Fruit fly (Drosophila melanogaster) whole organism, prepupa: ENCODE results near the gene beta-PheRS.

ENCODE experiments used
- Blimp-1 ChIP-seq: fragments of 200-800 bp; sonication (Bioruptor generic); optimal IDR thresholded peaks from 3 replicates; lab custom pipeline; 2017; ENCODE audit warnings: missing biosample characterization, missing genetic modification characterization, mild to moderate bottlenecking, moderate library complexity, missing genetic modification reagents
- CG10631 ChIP-seq: fragments of 200-800 bp; sonication (Bioruptor generic); optimal IDR thresholded peaks from 2 replicates; lab custom pipeline; 2016; ENCODE audit warnings: missing biosample characterization, missing genetic modification characterization
- CG11294 ChIP-seq: fragments of 200-800 bp; sonication (Bioruptor generic); IDR thresholded peaks from 2 replicates; pipeline ENCODE4 v1.3.6; 2022; ENCODE audit warnings: missing biosample characterization, missing genetic modification characterization
- CG11762 ChIP-seq: fragments of 200-800 bp; sonication (Bioruptor generic); optimal IDR thresholded peaks from 3 replicates; lab custom pipeline; 2016; ENCODE audit warnings: missing biosample characterization, missing genetic modification characterization; ENCODE audit not compliant: insufficient read depth
- CG11902 ChIP-seq: fragments of 200-800 bp; sonication (Bioruptor generic); optimal IDR thresholded peaks from 3 replicates; lab custom pipeline; 2016; ENCODE audit warnings: missing biosample characterization, missing genetic modification characterization
- CG15336 ChIP-seq: fragments of 200-800 bp; sonication (Bioruptor generic); IDR thresholded peaks from 2 replicates; pipeline ENCODE4 v1.3.6; 2022; ENCODE audit warnings: missing biosample characterization, missing genetic modification characterization
- CG1621 ChIP-seq: fragments of 200-800 bp; sonication (Bioruptor generic); optimal IDR thresholded peaks from 3 replicates; lab custom pipeline; 2018; ENCODE audit warnings: missing biosample characterization, mild to moderate bottlenecking, missing genetic modification characterization
- CG16779 ChIP-seq: fragments of 200-800 bp; sonication (Bioruptor generic); optimal IDR thresholded peaks from 3 replicates; lab custom pipeline; 2017; ENCODE audit warnings: missing biosample characterization, mild to moderate bottlenecking, missing genetic modification characterization
- CG32006 ChIP-seq: fragments of 200-800 bp; sonication (Bioruptor generic); optimal IDR thresholded peaks from 3 replicates; lab custom pipeline; 2017; ENCODE audit warnings: missing biosample characterization, mild to moderate bottlenecking, missing genetic modification characterization
- CG34406 ChIP-seq: fragments of 200-800 bp; sonication (Bioruptor generic); optimal IDR thresholded peaks from 3 replicates; lab custom pipeline; 2016; ENCODE audit warnings: missing biosample characterization, missing genetic modification characterization
- CG3919 ChIP-seq: fragments of 200-800 bp; sonication (Bioruptor generic); optimal IDR thresholded peaks from 3 replicates; lab custom pipeline; 2016; ENCODE audit warnings: missing biosample characterization, missing genetic modification characterization
- CG6163 ChIP-seq: fragments of 200-800 bp; sonication (Bioruptor generic); IDR thresholded peaks from 3 replicates; pipeline ENCODE4 v1.3.6; 2022; ENCODE audit warnings: missing biosample characterization, missing genetic modification characterization
- CG6792 ChIP-seq: fragments of 200-800 bp; sonication (Bioruptor generic); optimal IDR thresholded peaks from 3 replicates; lab custom pipeline; 2016; ENCODE audit warnings: missing biosample characterization, missing genetic modification characterization
- CG6808 ChIP-seq: fragments of 200-800 bp; sonication (Bioruptor generic); optimal IDR thresholded peaks from 3 replicates; lab custom pipeline; 2017; ENCODE audit warnings: missing biosample characterization, missing genetic modification characterization, mild to moderate bottlenecking, moderate library complexity, missing genetic modification reagents
- CG8119 ChIP-seq: fragments of 200-800 bp; sonication (Bioruptor generic); IDR thresholded peaks from 3 replicates; pipeline ENCODE4 v1.3.6; 2022; ENCODE audit warnings: missing biosample characterization, missing genetic modification characterization
- CG8632 ChIP-seq: fragments of 200-800 bp; sonication (Bioruptor generic); optimal IDR thresholded peaks from 3 replicates; lab custom pipeline; 2016; ENCODE audit warnings: missing biosample characterization, missing genetic modification characterization
- CG9139 ChIP-seq: fragments of 200-800 bp; sonication (Bioruptor generic); optimal IDR thresholded peaks from 3 replicates; lab custom pipeline; 2017; ENCODE audit warnings: missing biosample characterization, mild to moderate bottlenecking, missing genetic modification characterization
- Eip75B ChIP-seq: fragments of 200-800 bp; sonication (Bioruptor generic); optimal IDR thresholded peaks from 3 replicates; lab custom pipeline; 2016; ENCODE audit warnings: missing biosample characterization, missing genetic modification characterization
- Eip78C ChIP-seq: fragments of 200-800 bp; sonication (Bioruptor generic); peaks from one replicate; lab custom pipeline; 2016; ENCODE audit warnings: missing biosample characterization, missing genetic modification characterization
- Eip93F ChIP-seq: fragments of 200-800 bp; sonication (Bioruptor generic); optimal IDR thresholded peaks from 2 replicates; lab custom pipeline; 2016; ENCODE audit warnings: missing biosample characterization, mild to moderate bottlenecking, missing genetic modification characterization
- Gug ChIP-seq: fragments of 200-800 bp; sonication (Bioruptor generic); IDR thresholded peaks from 2 replicates; pipeline ENCODE4 v1.3.6; 2022; ENCODE audit warnings: missing biosample characterization, missing genetic modification characterization
- Hr4 ChIP-seq: fragments of 200-800 bp; sonication (Bioruptor generic); optimal IDR thresholded peaks from 3 replicates; lab custom pipeline; 2016; ENCODE audit warnings: missing biosample characterization, missing genetic modification characterization
- Met ChIP-seq: fragments of 200-800 bp; sonication (Bioruptor generic); optimal IDR thresholded peaks from 3 replicates; lab custom pipeline; 2016; ENCODE audit warnings: missing biosample characterization, missing genetic modification characterization
- OdsH ChIP-seq: fragments of 200-800 bp; sonication (Bioruptor generic); optimal IDR thresholded peaks from 3 replicates; lab custom pipeline; 2016; ENCODE audit warnings: missing biosample characterization, missing genetic modification characterization
- Smox ChIP-seq: fragments of 200-800 bp; sonication (Bioruptor generic); optimal IDR thresholded peaks from 3 replicates; lab custom pipeline; 2016; ENCODE audit warnings: missing biosample characterization, missing genetic modification characterization
- Sox102F ChIP-seq: fragments of 200-800 bp; sonication (Bioruptor generic); optimal IDR thresholded peaks from 2 replicates; lab custom pipeline; 2016; ENCODE audit warnings: missing biosample characterization, mild to moderate bottlenecking, missing genetic modification characterization
- Sox14 ChIP-seq: fragments of 200-800 bp; sonication (Bioruptor generic); optimal IDR thresholded peaks from 3 replicates; lab custom pipeline; 2016; ENCODE audit warnings: missing biosample characterization, missing genetic modification characterization
- Sox15 ChIP-seq: fragments of 200-800 bp; sonication (Bioruptor generic); optimal IDR thresholded peaks from 3 replicates; lab custom pipeline; 2016; ENCODE audit warnings: missing biosample characterization, missing genetic modification characterization
- achi ChIP-seq: fragments of 200-800 bp; sonication (Bioruptor generic); optimal IDR thresholded peaks from 3 replicates; lab custom pipeline; 2016; ENCODE audit warnings: missing biosample characterization, missing genetic modification characterization
- acj6 ChIP-seq: fragments of 200-800 bp; sonication (Bioruptor generic); optimal IDR thresholded peaks from 3 replicates; lab custom pipeline; 2016; ENCODE audit warnings: missing biosample characterization, missing genetic modification characterization
- cyc ChIP-seq: fragments of 200-800 bp; sonication (Bioruptor generic); optimal IDR thresholded peaks from 3 replicates; lab custom pipeline; 2016; ENCODE audit warnings: missing biosample characterization, missing genetic modification characterization
- dac ChIP-seq: fragments of 200-800 bp; sonication (Bioruptor generic); optimal IDR thresholded peaks from 2 replicates; lab custom pipeline; 2017; ENCODE audit warnings: missing biosample characterization, mild to moderate bottlenecking, missing genetic modification characterization
- dsx ChIP-seq: fragments of 200-800 bp; optimal IDR thresholded peaks from 3 replicates; lab custom pipeline; 2019; ENCODE audit warnings: missing biosample characterization, mild to moderate bottlenecking, missing genetic modification characterization, moderate library complexity; ENCODE audit not compliant: poor library complexity, severe bottlenecking
- esn ChIP-seq: fragments of 200-800 bp; sonication (Bioruptor generic); optimal IDR thresholded peaks from 2 replicates; lab custom pipeline; 2016; ENCODE audit warnings: missing biosample characterization, mild to moderate bottlenecking, missing genetic modification characterization, moderate library complexity
- fd59A ChIP-seq: fragments of 200-800 bp; sonication (Bioruptor generic); optimal IDR thresholded peaks from 2 replicates; lab custom pipeline; 2017; ENCODE audit warnings: missing biosample characterization, mild to moderate bottlenecking, missing genetic modification characterization, missing genetic modification reagents
- fd85E ChIP-seq: fragments of 200-800 bp; sonication (Bioruptor generic); optimal IDR thresholded peaks from 3 replicates; lab custom pipeline; 2016; ENCODE audit warnings: missing biosample characterization, missing genetic modification characterization
- fkh ChIP-seq: fragments of 200-800 bp; sonication (Bioruptor generic); optimal IDR thresholded peaks from 3 replicates; lab custom pipeline; 2017; ENCODE audit warnings: missing biosample characterization, mild to moderate bottlenecking, missing genetic modification characterization, moderate library complexity
- lz ChIP-seq: fragments of 200-800 bp; sonication (Bioruptor generic); optimal IDR thresholded peaks from 3 replicates; lab custom pipeline; 2016; ENCODE audit warnings: missing biosample characterization, missing genetic modification characterization
- net ChIP-seq: fragments of 200-800 bp; sonication (Bioruptor generic); optimal IDR thresholded peaks from 3 replicates; lab custom pipeline; 2016; ENCODE audit warnings: missing biosample characterization, missing genetic modification characterization
- salr ChIP-seq, 2 experiments: fragments of 200-800 bp; sonication (Bioruptor generic); optimal IDR thresholded peaks; 3 replicates each; lab custom pipeline; 2016 to 2018; ENCODE audit warnings: missing biosample characterization in 2 of 2, missing genetic modification characterization in 2 of 2, mild to moderate bottlenecking in 1 of 2
- spab ChIP-seq: fragments of 200-800 bp; sonication (Bioruptor generic); optimal IDR thresholded peaks from 2 replicates; lab custom pipeline; 2017; ENCODE audit warnings: missing biosample characterization, mild to moderate bottlenecking, missing genetic modification characterization, missing genetic modification reagents
- ss ChIP-seq, 2 experiments: fragments of 200-800 bp; sonication (Bioruptor generic); optimal IDR thresholded peaks; 2 replicates in 1 of 2; 3 replicates in 1 of 2; lab custom pipeline; 2017 to 2018; ENCODE audit warnings: mild to moderate bottlenecking in 2 of 2, missing biosample characterization in 2 of 2, missing genetic modification characterization in 2 of 2, moderate library complexity in 1 of 2
- svp ChIP-seq: fragments of 200-800 bp; sonication (Bioruptor generic); peaks from one replicate; lab custom pipeline; 2016; ENCODE audit warnings: missing biosample characterization, missing genetic modification characterization
- topi ChIP-seq: fragments of 200-800 bp; sonication (Bioruptor generic); optimal IDR thresholded peaks from 3 replicates; lab custom pipeline; 2016; ENCODE audit warnings: missing biosample characterization, missing genetic modification characterization

Gene beta-PheRS

dm6 chr3R:24295556-24296465 lies 43.3 kb upstream of the beta-PheRS start (continued):
- TF ChIP-seq lz (GFP tag; lab: Kevin White, UChicago) (peak; percentile 99), CG9139 (GFP tag; lab: Kevin White, UChicago) (peak; percentile 89), CG16779 (tag; lab: Kevin White, UChicago) (peak; percentile 88), net (GFP tag; lab: Kevin White, UChicago) (peak; percentile 97), fd59A (GFP tag; lab: Kevin White, UChicago) (peak; percentile 97), Hr4 (GFP tag; lab: Kevin White, UChicago) (peak; percentile 90), svp (GFP tag; lab: Kevin White, UChicago) (peak; percentile 100), CG8119 (GFP tag; lab: Robert Waterston, UW) (peak; percentile 89), CG15336 (peak; percentile 92), Blimp-1 (peak; percentile 93), CG6808 (GFP tag; lab: Kevin White, UChicago) (peak; percentile 94), Smox (GFP tag; lab: Kevin White, UChicago) (peak; percentile 99), Sox15 (GFP tag; lab: Kevin White, UChicago) (peak; percentile 95), spab (GFP tag; lab: Kevin White, UChicago) (peak; percentile 96), topi (GFP tag; lab: Kevin White, UChicago) (peak; percentile 99), CG6163 (GFP tag; lab: Robert Waterston, UW) (peak; percentile 98), CG34406 (peak; percentile 98), CG8632 (GFP tag; lab: Kevin White, UChicago) (peak; percentile 97), CG11294 (peak; percentile 89), esn (GFP tag; lab: Kevin White, UChicago) (peak; percentile 99), Sox14 (GFP tag; lab: Kevin White, UChicago) (peak; percentile 99), CG6792 (peak; percentile 99), CG3919 (GFP tag; lab: Kevin White, UChicago) (peak; percentile 99), Eip93F (GFP tag; lab: Kevin White, UChicago) (peak; percentile 98), acj6 (GFP tag; lab: Kevin White, UChicago) (peak; percentile 99), cyc (peak; percentile 99), salr (GFP tag; optimal IDR thresholded peaks at IDR 0.05; lab: Kevin White, UChicago) (peak; percentile 91 to 97), Gug (GFP tag; lab: Robert Waterston, UW) (peak; percentile 91), CG11762 (GFP tag; lab: Kevin White, UChicago) (peak; percentile 96), CG32006 (GFP tag; lab: Kevin White, UChicago) (peak; percentile 92), Met (GFP tag; lab: Kevin White, UChicago) (peak; percentile 99)

DNA sequence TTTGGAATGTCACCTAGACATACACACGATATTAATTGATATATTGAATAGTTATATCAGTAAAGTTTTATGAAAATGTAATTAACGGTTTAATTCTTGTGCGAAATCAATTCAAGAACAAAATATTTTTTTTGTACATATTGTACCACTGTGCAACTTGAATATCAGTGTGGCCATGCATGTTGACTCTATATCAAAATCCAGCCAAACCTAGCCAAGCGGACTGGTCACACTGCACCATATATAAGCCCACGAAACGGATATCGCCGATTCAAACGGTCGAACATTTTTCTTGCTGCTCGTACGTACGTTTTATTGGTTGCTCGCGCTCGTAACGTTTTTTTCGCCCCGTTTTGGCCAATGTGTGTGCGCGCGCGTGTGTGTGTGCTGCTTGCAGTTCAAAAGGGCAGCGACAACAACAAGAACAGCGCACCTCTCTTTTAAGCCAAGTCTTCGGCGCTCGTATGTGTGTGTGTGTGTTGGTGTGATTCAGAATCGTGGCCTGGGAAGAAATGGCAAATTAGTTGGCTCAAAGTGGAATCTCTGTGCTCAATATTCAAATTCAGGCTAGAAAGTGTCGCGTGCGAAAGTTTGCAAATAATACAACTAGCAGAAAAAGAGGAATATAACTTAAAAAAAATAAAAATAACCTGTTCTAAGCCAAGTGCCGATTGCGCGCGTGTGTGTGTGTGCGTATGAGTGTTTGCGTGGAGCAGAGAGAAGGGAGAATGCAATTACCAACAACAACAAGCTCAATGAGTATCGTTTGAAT lies 42.5 kb upstream of the beta-PheRS start, which contains the start of gene crb:
Gene crb, plus strand, starts transcription at position 295 of the 772 bp plus-strand sequence.
- peak; percentile 40 for TF ChIP-seq CG1621 (tag; lab: Kevin White, UChicago)
- TF ChIP-seq fd85E (GFP tag; lab: Kevin White, UChicago) = no peak
- TF ChIP-seq Hr4 (GFP tag; lab: Kevin White, UChicago) = peak; percentile 50
- TF ChIP-seq fkh (GFP tag; lab: Kevin White, UChicago) = peak; percentile 45
- peak; percentile 37; the same call in 1 of the 3 replicates for TF ChIP-seq CG6163 (GFP tag; lab: Robert Waterston, UW)
- TF ChIP-seq CG8632 (GFP tag; lab: Kevin White, UChicago) = peak; percentile 1
- no peak for TF ChIP-seq Eip93F (GFP tag; lab: Kevin White, UChicago)
- peak; percentile 71 for TF ChIP-seq Sox102F (GFP tag; lab: Kevin White, UChicago)
- TF ChIP-seq achi (GFP tag; lab: Kevin White, UChicago) = peak; percentile 27
- peak; percentile 12 for TF ChIP-seq OdsH (GFP tag; lab: Kevin White, UChicago)
- TF ChIP-seq ss (GFP tag; optimal IDR thresholded peaks at IDR 0.05; lab: Kevin White, UChicago) = peak; percentile 21 to 43
- peak; percentile 44 for TF ChIP-seq net (GFP tag; lab: Kevin White, UChicago)
- no peak for TF ChIP-seq Sox15 (GFP tag; lab: Kevin White, UChicago)
- peak; percentile 93 for TF ChIP-seq svp (GFP tag; lab: Kevin White, UChicago)
- TF ChIP-seq dsx (GFP tag; lab: Kevin White, UChicago) = peak; percentile 30
- TF ChIP-seq lz (GFP tag; lab: Kevin White, UChicago) = peak; percentile 67
- peak; percentile 79 for TF ChIP-seq Eip78C (GFP tag; lab: Kevin White, UChicago)
- no peak for TF ChIP-seq CG11902 (GFP tag; lab: Kevin White, UChicago)
- no peak for TF ChIP-seq Smox (GFP tag; lab: Kevin White, UChicago)
- TF ChIP-seq CG6792 = peak; percentile 25
- TF ChIP-seq dac (GFP tag; lab: Kevin White, UChicago) = no peak
- no peak for TF ChIP-seq Blimp-1
- TF ChIP-seq CG9139 (GFP tag; lab: Kevin White, UChicago) = peak; percentile 38
- peak; percentile 56 for TF ChIP-seq Eip75B (GFP tag; lab: Kevin White, UChicago)
- TF ChIP-seq CG10631 (GFP tag; lab: Kevin White, UChicago) = peak; percentile 29
- peak; percentile 33 for TF ChIP-seq CG34406
